Worm (Caenorhabditis elegans) whole organism, early embryonic: ENCODE data around the gene F35B3.7.

Source experiments
- ama-1 ChIP-seq: fragments of 150-350 bp; optimal IDR thresholded peaks from 2 replicates; lab custom pipeline; 2014
- ets-7 ChIP-seq: sonication (generic microtip); optimal IDR thresholded peaks from 2 replicates; lab custom pipeline; 2016; ENCODE audit warnings: missing genotype, missing genetic modification characterization, missing compliant biosample characterization
- hmbx-1 ChIP-seq: sonication (generic microtip); optimal IDR thresholded peaks from 2 replicates; lab custom pipeline; 2016; ENCODE audit warnings: mild to moderate bottlenecking, missing genetic modification characterization, missing compliant biosample characterization
- tbx-11 ChIP-seq: fragments of 200-800 bp; sonication (Bioruptor generic); IDR thresholded peaks from 2 replicates; pipeline ENCODE4 v1.3.6; 2022; ENCODE audit warnings: missing genetic modification characterization, missing compliant biosample characterization

- no peak for TF ChIP-seq ama-1
- no peak for TF ChIP-seq hmbx-1 (tag; lab: Kevin White, UChicago)
- TF ChIP-seq tbx-11 (GFP tag; lab: Robert Waterston, UW) = no peak
- TF ChIP-seq ets-7 (tag; lab: Kevin White, UChicago) = no peak
Observed at ce11 chrX:16999649-17000048, 43.2 kb downstream of the F35B3.7 start.
